Worm (Caenorhabditis elegans): Measurements from ENCODE around the gene clec-166.

Gene clec-166

DNA sequence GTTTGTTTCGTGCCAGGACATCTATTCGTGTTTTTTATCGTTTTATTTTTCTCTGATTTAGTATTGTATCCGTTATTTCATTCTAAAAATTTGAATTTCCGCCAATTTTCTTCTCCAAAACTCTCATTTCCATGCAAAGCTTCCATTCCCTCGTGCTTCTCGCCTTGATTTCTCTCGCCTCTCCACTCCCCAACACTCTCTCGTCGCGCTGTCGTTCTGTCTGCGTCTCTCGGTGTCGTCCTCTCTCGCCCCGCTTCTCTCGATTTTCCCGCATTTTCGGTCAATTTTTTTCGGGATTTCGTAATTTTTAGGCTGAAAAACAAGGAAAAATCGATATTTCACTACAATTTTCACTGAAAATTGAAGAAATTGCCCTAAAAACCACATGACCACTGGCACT, 23.4 kb upstream of the clec-166 start, which contains the start of gene C09E9.1 (continued):
- peak; percentile 33 for TF ChIP-seq fos-1 (tag; optimal IDR thresholded peaks at IDR 0.05)

- TF ChIP-seq elt-1 (tag; optimal IDR thresholded peaks at IDR 0.05) (no peak), blmp-1 (tag; optimal IDR thresholded peaks at IDR 0.05; ENCODE audit: insufficient read depth) (no peak), fos-1 (tag; optimal IDR thresholded peaks at IDR 0.05) (peak; percentile 75)
Measured at ce11 chrIV:1266724-1267123, 15.6 kb upstream of the clec-166 start, which contains the start of gene clec-170. Gene clec-170, plus strand, starts transcription at chrIV:1266866.

DNA sequence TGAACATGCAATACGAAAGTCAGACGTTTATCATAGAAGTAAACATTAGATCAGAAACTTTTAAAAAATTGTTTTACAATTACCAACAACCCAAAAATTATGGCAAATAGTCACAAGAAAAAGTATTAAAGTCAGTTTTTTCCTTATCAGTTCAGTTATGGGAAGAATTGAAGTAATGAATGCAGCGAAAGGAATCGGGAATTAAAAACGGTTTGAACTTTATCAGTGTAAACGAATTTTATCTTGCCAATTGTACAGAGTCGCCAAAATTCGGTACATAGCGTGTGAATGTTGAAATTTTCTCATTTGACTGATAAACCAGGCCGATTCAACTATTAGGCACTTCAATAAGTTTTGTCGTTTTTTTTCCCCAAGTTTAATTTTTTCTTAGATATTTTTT, 15.0 kb upstream of the clec-166 start:
- peak; percentile 27 for TF ChIP-seq sma-9 (GFP tag; optimal IDR thresholded peaks at IDR 0.05)
- TF ChIP-seq sma-9 (tag; optimal IDR thresholded peaks at IDR 0.05), result no peak
- peak; percentile 98 for TF ChIP-seq fos-1 (tag; optimal IDR thresholded peaks at IDR 0.05)
- TF ChIP-seq gmeb-1 (tag; optimal IDR thresholded peaks at IDR 0.05), result peak; percentile 35
- no peak for TF ChIP-seq mbf-1 (tag; optimal IDR thresholded peaks at IDR 0.05)
- peak; percentile 26 for TF ChIP-seq crh-2 (tag; optimal IDR thresholded peaks at IDR 0.05)

DNA sequence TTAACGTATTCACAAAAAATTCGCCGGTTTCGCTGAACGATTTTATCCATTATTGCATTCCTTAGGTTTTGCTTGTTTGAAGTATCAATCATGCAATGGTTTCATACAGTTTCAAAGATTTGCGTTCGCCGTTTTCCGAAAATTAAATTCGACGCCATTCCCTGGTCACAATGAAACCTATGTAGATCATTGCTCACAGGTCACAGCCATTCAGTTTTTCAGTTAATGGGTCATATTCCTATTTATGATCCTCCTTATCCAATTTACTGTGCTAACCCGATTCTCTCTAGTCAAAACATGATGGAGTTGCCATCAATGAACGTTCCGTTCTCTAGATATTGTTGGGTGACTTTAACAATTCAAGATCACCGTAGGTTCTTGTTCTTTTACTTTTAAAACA, 13.8 kb upstream of the clec-166 start, which contains the start of gene F38A1.13:
Gene F38A1.13, plus strand, starts transcription at position 301 of the 400 bp plus-strand sequence.
- TF ChIP-seq blmp-1 (tag; optimal IDR thresholded peaks at IDR 0.05; ENCODE audit: insufficient read depth) (no peak), nhr-23 (tag; optimal IDR thresholded peaks at IDR 0.05) (no peak), unc-55 (GFP tag; optimal IDR thresholded peaks at IDR 0.05) (no peak), ama-1 (optimal IDR thresholded peaks at IDR 0.05) (no peak)

- TF ChIP-seq mab-5 (tag; optimal IDR thresholded peaks at IDR 0.05) (no peak), aly-2 (tag; optimal IDR thresholded peaks at IDR 0.05) (no peak), sma-3 (GFP tag; optimal IDR thresholded peaks at IDR 0.05) (no peak), lin-39 (tag; optimal IDR thresholded peaks at IDR 0.05) (no peak), fos-1 (tag; optimal IDR thresholded peaks at IDR 0.05) (no peak), nhr-129 (tag; optimal IDR thresholded peaks at IDR 0.05) (no peak), ama-1 (optimal IDR thresholded peaks at IDR 0.05) (no peak), nhr-25 (tag; optimal IDR thresholded peaks at IDR 0.05) (no peak), blmp-1 (tag; optimal IDR thresholded peaks at IDR 0.05; ENCODE audit: insufficient read depth) (no peak), ztf-4 (tag; optimal IDR thresholded peaks at IDR 0.05) (no peak), ceh-82 (tag; optimal IDR thresholded peaks at IDR 0.05) (no peak), peb-1 (tag; optimal IDR thresholded peaks at IDR 0.05) (no peak), snpc-4 (tag; optimal IDR thresholded peaks at IDR 0.05) (no peak), lsy-2 (tag; optimal IDR thresholded peaks at IDR 0.05) (no peak)
Measured at ce11 chrIV:1261930-1262329, 10.8 kb upstream of the clec-166 start.

ce11 chrIV:1261024-1261423, 9.9 kb upstream of the clec-166 start, which contains the start of gene clec-169:
Gene clec-169, plus strand, starts transcription at chrIV:1261324.
- TF ChIP-seq fos-1 (tag; optimal IDR thresholded peaks at IDR 0.05) (no peak), F13H6.1 (tag; optimal IDR thresholded peaks at IDR 0.05) (no peak), ceh-82 (tag; optimal IDR thresholded peaks at IDR 0.05) (no peak), Y55F3AM.14 (GFP tag; optimal IDR thresholded peaks at IDR 0.05) (no peak), mbf-1 (tag; optimal IDR thresholded peaks at IDR 0.05) (no peak), nhr-129 (tag; optimal IDR thresholded peaks at IDR 0.05) (no peak), zag-1 (tag; optimal IDR thresholded peaks at IDR 0.05) (no peak), peb-1 (tag; optimal IDR thresholded peaks at IDR 0.05) (no peak), C34F6.9 (tag; optimal IDR thresholded peaks at IDR 0.05) (no peak), unc-55 (GFP tag; optimal IDR thresholded peaks at IDR 0.05) (no peak), lin-13 (GFP tag; optimal IDR thresholded peaks at IDR 0.05) (no peak), nhr-6 (tag; optimal IDR thresholded peaks at IDR 0.05) (no peak), nhr-12 (tag; optimal IDR thresholded peaks at IDR 0.05) (no peak), ceh-16 (tag; optimal IDR thresholded peaks at IDR 0.05) (no peak)

- no peak for TF ChIP-seq Y55F3AM.14 (GFP tag; optimal IDR thresholded peaks at IDR 0.05)
- TF ChIP-seq lin-39 (tag; optimal IDR thresholded peaks at IDR 0.05), result no peak
- peak; percentile 42 for TF ChIP-seq snpc-4 (tag; optimal IDR thresholded peaks at IDR 0.05)
Measured at ce11 chrIV:1260474-1260873, 9.3 kb upstream of the clec-166 start.
